Fruit fly (Drosophila melanogaster): ENCODE measurements around the gene CrebA.

The CrebA gene

dm6 chr3L:15566484-15566955 lies 31.3 kb downstream of the CrebA start (continued):
- peak; percentile 28 for TF ChIP-seq CG1792 (GFP tag; optimal IDR thresholded peaks at IDR 0.05)
- no peak for TF ChIP-seq az2 (GFP tag; optimal IDR thresholded peaks at IDR 0.05)
- peak; percentile 73 for TF ChIP-seq CG6854 (GFP tag; optimal IDR thresholded peaks at IDR 0.05)
- peak; percentile 46 for TF ChIP-seq en (GFP tag; optimal IDR thresholded peaks at IDR 0.05)
- TF ChIP-seq Ets65A (GFP tag) = peak; percentile 29

dm6 chr3L:15568748-15569147 lies 33.6 kb downstream of the CrebA start:
- TF ChIP-seq Dbx (GFP tag; IDR thresholded peaks at IDR 0.05) = 0 out of 3 replicates have a peak, but pooled peaks have one; percentile 0
- TF ChIP-seq CG11456 (GFP tag; IDR thresholded peaks at IDR 0.05) = 0 out of 3 replicates have a peak, but pooled peaks have one; percentile 18
- no peak for TF ChIP-seq Nf-YA (GFP tag; IDR thresholded peaks at IDR 0.05)

dm6 chr3L:15570571-15570970 lies 35.4 kb downstream of the CrebA start:
- TF ChIP-seq CG6683 (GFP tag; optimal IDR thresholded peaks at IDR 0.05) (no peak), sc (optimal IDR thresholded peaks at IDR 0.05) (no peak), sc (GFP tag; optimal IDR thresholded peaks at IDR 0.05) (no peak), CG33557 (GFP tag; optimal IDR thresholded peaks at IDR 0.05) (no peak), tna (GFP tag; IDR thresholded peaks at IDR 0.05; ENCODE audit: partially characterized antibody) (no peak), mirr (GFP tag; optimal IDR thresholded peaks at IDR 0.05) (no peak), CG11085 (GFP tag; IDR thresholded peaks at IDR 0.05) (no peak), HLH3B (GFP tag; IDR thresholded peaks at IDR 0.05) (no peak), CG7987 (GFP tag; optimal IDR thresholded peaks at IDR 0.05) (no peak), Deaf1 (tag; optimal IDR thresholded peaks at IDR 0.05) (no peak), sr (GFP tag; IDR thresholded peaks at IDR 0.05) (no peak), ems (GFP tag; optimal IDR thresholded peaks at IDR 0.05) (no peak), pfk (GFP tag; optimal IDR thresholded peaks at IDR 0.05) (no peak), Myb (GFP tag; optimal IDR thresholded peaks at IDR 0.05) (no peak)

- TF ChIP-seq CG13424 (tag; optimal IDR thresholded peaks at IDR 0.05) = no peak
- no peak for TF ChIP-seq Hr51 (GFP tag; optimal IDR thresholded peaks at IDR 0.05)
- TF ChIP-seq org-1 (GFP tag; optimal IDR thresholded peaks at IDR 0.05) = no peak
- TF ChIP-seq pita (GFP tag; optimal IDR thresholded peaks at IDR 0.05) = no peak
- TF ChIP-seq bowl (GFP tag; IDR thresholded peaks at IDR 0.05) = no peak
- TF ChIP-seq dysf (GFP tag; IDR thresholded peaks at IDR 0.05) = no peak
- TF ChIP-seq ATbp (GFP tag; optimal IDR thresholded peaks at IDR 0.05) = no peak
- 0 out of 2 replicates have a peak, but pooled peaks have one; percentile 23 for TF ChIP-seq sna (GFP tag; IDR thresholded peaks at IDR 0.05; ENCODE audit: partially characterized antibody)
- no peak for TF ChIP-seq H2.0 (GFP tag; IDR thresholded peaks at IDR 0.05)
- TF ChIP-seq CG30020 (tag; optimal IDR thresholded peaks at IDR 0.05) = no peak
- no peak for TF ChIP-seq cad (GFP tag; optimal IDR thresholded peaks at IDR 0.05)
- no peak for TF ChIP-seq TFAM (GFP tag; optimal IDR thresholded peaks at IDR 0.05)
- no peak for TF ChIP-seq vvl (GFP tag; IDR thresholded peaks at IDR 0.05)
- no peak for TF ChIP-seq CG16779 (GFP tag; IDR thresholded peaks at IDR 0.05)
- no peak for TF ChIP-seq ems (GFP tag; optimal IDR thresholded peaks at IDR 0.05)
- TF ChIP-seq CG9817 (tag; optimal IDR thresholded peaks at IDR 0.05) = no peak
- peak; percentile 55 for TF ChIP-seq MESR4 (GFP tag; optimal IDR thresholded peaks at IDR 0.05)
- peak; percentile 55 for TF ChIP-seq Dref (GFP tag; IDR thresholded peaks at IDR 0.05)
- TF ChIP-seq unpg (GFP tag; optimal IDR thresholded peaks at IDR 0.05) = no peak
- no peak for TF ChIP-seq CG12104 (GFP tag; optimal IDR thresholded peaks at IDR 0.05)
- TF ChIP-seq CG1529 (GFP tag; optimal IDR thresholded peaks at IDR 0.05) = no peak
- TF ChIP-seq CG9797 (GFP tag; optimal IDR thresholded peaks at IDR 0.05) = no peak
- TF ChIP-seq MBD-R2 (GFP tag; IDR thresholded peaks at IDR 0.05) = peak; percentile 37; the same call in 1 of the 2 replicates
- no peak for TF ChIP-seq crc (GFP tag; optimal IDR thresholded peaks at IDR 0.05)
- TF ChIP-seq wor (GFP tag; IDR thresholded peaks at IDR 0.05) = no peak
- no peak for TF ChIP-seq Ada2b (GFP tag; IDR thresholded peaks at IDR 0.05)
- peak; percentile 28; the same call in 1 of the 3 replicates for TF ChIP-seq Doc3 (GFP tag; IDR thresholded peaks at IDR 0.05; ENCODE audit: partially characterized antibody)
These were observed 41.2 kb downstream of the CrebA start, which contains the start of gene Ufsp2 for dm6 chr3L:15576357-15576756. Gene Ufsp2 (plus strand): TSS chr3L:15576570.

Measured in whole organism, embryonic.